Fruit fly (Drosophila melanogaster) whole organism, wandering third instar larva: ENCODE measurements around the gene Usp5.

Experiments used
- CrebA ChIP-seq: fragments of 200-800 bp; sonication (Bioruptor generic); optimal IDR thresholded peaks from 2 replicates; lab custom pipeline; 2016; ENCODE audit warnings: missing biosample characterization, mild to moderate bottlenecking, missing genetic modification characterization, borderline replicate concordance
- Dif ChIP-seq: fragments of 200-275, 200-300 bp; sonication (Bioruptor generic); optimal IDR thresholded peaks from 2 replicates; lab custom pipeline; 2018; ENCODE audit warnings: missing biosample characterization, missing genetic modification characterization; ENCODE audit not compliant: partially characterized antibody
- Hnf4 ChIP-seq: fragments of 200-800 bp; sonication (Bioruptor generic); optimal IDR thresholded peaks from 2 replicates; lab custom pipeline; 2016; ENCODE audit warnings: missing biosample characterization, mild to moderate bottlenecking, missing genetic modification characterization
- Jra ChIP-seq: sonication (Bioruptor generic); optimal IDR thresholded peaks from 2 replicates; lab custom pipeline; 2016; ENCODE audit warnings: missing biosample characterization, missing genetic modification characterization
- Vsx2 ChIP-seq: fragments of 200-300, 225-300 bp; sonication (Bioruptor generic); optimal IDR thresholded peaks from 2 replicates; lab custom pipeline; 2018; ENCODE audit warnings: missing biosample characterization, missing genetic modification characterization; ENCODE audit not compliant: partially characterized antibody
- br ChIP-seq: fragments of 200-800 bp; sonication (Bioruptor generic); optimal IDR thresholded peaks from 2 replicates; lab custom pipeline; 2016; ENCODE audit warnings: missing biosample characterization, missing genetic modification characterization
- jim ChIP-seq: fragments of 175-275, 200-325 bp; sonication (Bioruptor generic); optimal IDR thresholded peaks from 2 replicates; lab custom pipeline; 2016; ENCODE audit warnings: missing biosample characterization, mild to moderate bottlenecking, missing genetic modification characterization
- pan ChIP-seq: fragments of >200 bp; optimal IDR thresholded peaks from 2 replicates; lab custom pipeline; 2017
- rgr ChIP-seq: fragments of 200-800 bp; sonication (Bioruptor generic); optimal IDR thresholded peaks from 3 replicates; lab custom pipeline; 2016; ENCODE audit warnings: missing biosample characterization, mild to moderate bottlenecking, missing genetic modification characterization
- usp ChIP-seq: fragments of >200 bp; optimal IDR thresholded peaks from 2 replicates; lab custom pipeline; 2017; ENCODE audit warnings: missing biosample characterization, missing genetic modification characterization

Usp5 gene

DNA sequence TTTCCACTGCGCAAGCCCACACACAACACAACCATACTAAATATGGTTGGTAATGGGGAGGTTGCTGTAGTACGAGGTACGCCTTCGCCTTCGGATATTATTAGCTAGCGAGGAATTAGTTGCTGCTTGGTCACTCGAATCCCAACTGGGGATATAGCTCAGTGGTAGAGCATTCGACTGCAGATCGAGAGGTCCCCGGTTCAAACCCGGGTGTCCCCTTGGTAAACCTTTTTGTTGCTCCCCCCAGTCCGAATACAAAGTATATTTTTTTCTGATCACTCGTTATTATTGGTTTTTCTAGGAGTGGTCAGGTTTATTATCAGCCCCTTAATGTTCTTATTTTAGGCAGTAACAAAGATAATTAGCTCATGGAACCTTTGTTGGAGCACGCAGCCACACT, 52.6 kb downstream of the Usp5 start:
- TF ChIP-seq Dif (GFP tag; lab: Kevin White, UChicago), result peak; percentile 24
- no peak for TF ChIP-seq rgr (GFP tag; lab: Kevin White, UChicago)
- TF ChIP-seq br (GFP tag; lab: Kevin White, UChicago), result peak; percentile 51
- TF ChIP-seq Hnf4 (GFP tag; lab: Kevin White, UChicago), result peak; percentile 13
- no peak for TF ChIP-seq usp (GFP tag; lab: Kevin White, UChicago)
- no peak for TF ChIP-seq Jra (GFP tag; lab: Kevin White, UChicago)
- peak; percentile 28 for TF ChIP-seq Vsx2 (GFP tag; lab: Kevin White, UChicago)
- no peak for TF ChIP-seq CrebA (GFP tag; lab: Kevin White, UChicago)
- TF ChIP-seq jim, result no peak
- no peak for TF ChIP-seq pan (lab: Kevin White, UChicago)
